Fruit fly (Drosophila melanogaster): Measurements from ENCODE around the gene CG11426.
A peak's percentile ranks its signal among the peaks of the same experiment; 100 is the strongest.

The CG11426 gene

DNA sequence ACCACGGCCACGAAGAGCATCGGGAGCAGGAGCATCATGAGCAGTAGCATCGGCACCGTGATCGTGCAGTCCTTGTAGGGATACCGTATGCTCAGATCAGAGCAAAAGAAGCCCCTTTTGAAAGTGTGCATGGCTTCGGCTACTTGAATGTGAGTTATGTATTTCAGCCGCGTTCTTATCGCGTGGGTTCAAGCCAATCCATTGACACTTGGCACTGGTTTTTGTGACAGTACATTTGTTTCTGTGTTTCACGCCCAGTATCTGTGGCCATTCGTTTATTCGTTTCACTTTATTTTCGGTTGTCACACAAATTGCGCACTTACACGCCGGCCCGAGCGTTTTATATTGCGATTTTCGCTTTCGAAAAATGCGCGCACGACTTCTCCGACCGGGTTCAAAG is 9.9 kb upstream of the CG11426 start:
- TF ChIP-seq Hnf4 (GFP tag; optimal IDR thresholded peaks at IDR 0.05) (no peak), Dif (GFP tag; optimal IDR thresholded peaks at IDR 0.05; ENCODE audit: partially characterized antibody) (no peak), foxo (GFP tag; optimal IDR thresholded peaks at IDR 0.05) (no peak), lola (GFP tag; optimal IDR thresholded peaks at IDR 0.05) (no peak), N (GFP tag; optimal IDR thresholded peaks at IDR 0.05) (no peak), brk (GFP tag; optimal IDR thresholded peaks at IDR 0.05) (no peak), CG9705 (GFP tag; optimal IDR thresholded peaks at IDR 0.05) (no peak), br (GFP tag; optimal IDR thresholded peaks at IDR 0.05) (no peak), jim (GFP tag; optimal IDR thresholded peaks at IDR 0.05) (no peak), sv (GFP tag; optimal IDR thresholded peaks at IDR 0.05) (no peak), Sp1 (GFP tag; optimal IDR thresholded peaks at IDR 0.05) (no peak), Vsx2 (GFP tag; optimal IDR thresholded peaks at IDR 0.05; ENCODE audit: partially characterized antibody) (no peak), woc (GFP tag; optimal IDR thresholded peaks at IDR 0.05) (no peak), ey (GFP tag; optimal IDR thresholded peaks at IDR 0.05) (no peak)

DNA sequence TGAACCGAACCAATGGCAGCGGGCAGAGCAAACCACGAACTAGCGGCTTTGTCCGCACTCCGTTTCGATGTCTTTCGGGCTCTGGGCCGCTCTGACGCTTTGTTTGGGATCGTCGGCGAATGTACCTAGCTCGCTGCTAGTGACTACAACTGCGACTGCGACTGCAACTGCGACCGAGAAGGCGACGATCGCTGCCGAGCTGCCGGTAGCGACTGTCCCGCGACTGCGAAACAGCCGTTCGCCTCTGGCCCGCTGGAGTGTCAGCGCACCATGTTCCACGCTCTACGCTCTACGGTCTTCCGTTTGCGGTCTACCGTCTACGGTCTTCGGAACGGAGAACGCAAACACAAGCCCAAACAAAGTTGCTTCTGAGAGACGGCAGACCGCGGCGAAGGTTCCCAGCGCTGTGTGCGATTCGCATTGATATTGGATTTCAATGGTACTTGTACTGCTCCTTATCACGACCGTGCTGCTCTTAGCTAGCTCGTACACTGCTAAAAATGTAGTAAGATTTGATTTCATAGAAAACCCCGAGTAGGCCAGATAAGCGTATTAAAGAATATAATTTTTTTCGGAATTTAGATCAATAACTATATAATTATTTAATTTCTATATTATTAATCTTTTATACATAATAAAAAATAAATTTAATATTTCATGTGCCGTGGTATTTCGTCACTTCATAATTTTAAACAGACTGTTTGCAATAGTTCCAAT is 9.3 kb upstream of the CG11426 start, which contains the start of gene laza:
laza (minus strand) TSS at position 214 of the 717 bp plus-strand sequence.
- TF ChIP-seq usp (GFP tag; optimal IDR thresholded peaks at IDR 0.05) (no peak), Hnf4 (GFP tag; optimal IDR thresholded peaks at IDR 0.05) (no peak), rgr (GFP tag; optimal IDR thresholded peaks at IDR 0.05) (no peak), OdsH (GFP tag; optimal IDR thresholded peaks at IDR 0.05) (no peak), Vsx2 (GFP tag; optimal IDR thresholded peaks at IDR 0.05; ENCODE audit: partially characterized antibody) (peak; percentile 19), jim (GFP tag; optimal IDR thresholded peaks at IDR 0.05) (no peak), pan (optimal IDR thresholded peaks at IDR 0.05) (no peak), h (GFP tag; optimal IDR thresholded peaks at IDR 0.05) (peak; percentile 2), Dfd (GFP tag; optimal IDR thresholded peaks at IDR 0.05) (no peak), HLH106 (tag; optimal IDR thresholded peaks at IDR 0.05) (no peak), Myc (optimal IDR thresholded peaks at IDR 0.05) (no peak), dsf (GFP tag; optimal IDR thresholded peaks at IDR 0.05; ENCODE audit: borderline replicate concordance) (no peak), tai (GFP tag; optimal IDR thresholded peaks at IDR 0.05) (no peak), CrebA (GFP tag; optimal IDR thresholded peaks at IDR 0.05; ENCODE audit: borderline replicate concordance) (no peak), woc (GFP tag; optimal IDR thresholded peaks at IDR 0.05) (no peak), psq (GFP tag; optimal IDR thresholded peaks at IDR 0.05) (no peak), Dif (GFP tag; optimal IDR thresholded peaks at IDR 0.05; ENCODE audit: partially characterized antibody) (peak; percentile 4), dmrt93B (GFP tag; optimal IDR thresholded peaks at IDR 0.05) (no peak), br (GFP tag; optimal IDR thresholded peaks at IDR 0.05) (no peak)

DNA sequence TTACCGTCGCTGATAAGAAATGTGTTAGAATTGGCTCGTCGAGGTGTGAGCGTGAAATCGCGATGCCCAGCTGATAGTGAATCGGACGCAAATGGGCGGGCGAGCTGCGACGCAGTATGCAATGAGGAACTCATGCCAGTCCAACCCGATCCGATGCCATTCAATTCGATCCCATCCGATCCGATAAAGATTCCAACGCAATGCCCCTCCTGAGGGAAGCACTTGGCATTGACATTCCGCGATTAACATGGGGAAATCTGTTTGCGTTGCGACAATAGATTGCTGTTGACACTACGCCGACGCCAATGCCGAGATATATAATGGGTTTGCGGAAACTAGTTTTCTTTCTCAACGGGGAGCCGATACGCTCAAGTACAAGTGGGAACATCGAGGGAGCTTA is 6.9 kb upstream of the CG11426 start:
- TF ChIP-seq Hnf4 (GFP tag; optimal IDR thresholded peaks at IDR 0.05) = no peak
- TF ChIP-seq Dfd (GFP tag; optimal IDR thresholded peaks at IDR 0.05) = no peak
- no peak for TF ChIP-seq fru (GFP tag; optimal IDR thresholded peaks at IDR 0.05)

DNA sequence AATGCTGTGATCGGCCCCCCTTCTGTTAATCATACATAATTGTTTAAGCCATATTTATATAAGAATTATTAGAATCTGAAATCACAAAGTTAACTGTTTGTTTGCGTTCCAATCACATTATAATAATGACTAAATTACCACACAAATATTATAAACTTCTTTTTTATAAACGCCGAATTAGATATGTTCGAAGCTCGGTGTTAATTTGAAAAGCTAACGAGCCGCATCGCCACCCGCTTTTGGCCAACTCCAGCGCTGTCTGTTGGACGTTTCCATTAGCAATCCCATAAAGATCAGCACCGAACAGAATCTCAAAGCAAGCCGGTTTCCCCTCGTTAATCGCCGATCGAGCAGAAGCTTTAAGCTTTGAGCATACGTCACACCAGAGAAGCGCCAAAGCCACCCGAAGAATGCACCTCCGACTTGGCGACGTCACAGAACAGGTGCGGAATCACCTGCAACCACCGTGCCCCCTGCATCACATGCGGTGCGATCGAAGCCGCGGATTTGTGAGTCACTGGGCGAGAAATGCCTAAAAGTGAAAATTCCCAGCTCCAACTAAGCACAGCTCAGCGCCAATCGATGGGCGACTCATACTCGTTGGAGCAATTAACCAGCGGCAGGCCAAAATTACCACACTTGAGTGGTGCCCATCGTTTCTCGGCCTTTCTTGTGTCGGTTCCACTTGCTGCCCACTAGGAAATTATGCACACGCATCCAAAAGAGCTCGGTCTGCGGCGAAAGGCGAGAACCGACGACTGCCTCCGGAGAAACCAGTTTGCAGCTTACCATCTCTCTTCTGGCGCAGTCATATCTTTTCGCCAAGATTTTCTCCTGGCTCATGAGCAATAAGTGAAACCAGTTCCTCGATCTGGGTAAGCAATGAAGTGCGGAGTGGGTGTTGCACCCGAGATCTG is 4.6 kb upstream of the CG11426 start, which contains the start of gene CG11438:
CG11438 (plus strand) TSS at position 134 of the 917 bp plus-strand sequence.
- peak; percentile 61 for TF ChIP-seq Vsx2 (GFP tag; optimal IDR thresholded peaks at IDR 0.05; ENCODE audit: partially characterized antibody)
- TF ChIP-seq dl (GFP tag; optimal IDR thresholded peaks at IDR 0.05; ENCODE audit: insufficient read depth in 1 of 2, partially characterized antibody in 2 of 2) = peak in 1 of 2 experiments; percentile 17
- TF ChIP-seq Dif (GFP tag; optimal IDR thresholded peaks at IDR 0.05; ENCODE audit: partially characterized antibody) = peak; percentile 65
- peak; percentile 62 for TF ChIP-seq Jra (GFP tag; optimal IDR thresholded peaks at IDR 0.05)
- TF ChIP-seq psq (GFP tag; optimal IDR thresholded peaks at IDR 0.05) = no peak
